Worm (Caenorhabditis elegans): ENCODE measurements around the gene unc-45.

The unc-45 gene

ce11 chrIII:535266-536107 lies 44.1 kb downstream of the unc-45 start (continued):
- TF ChIP-seq lin-40 (tag; optimal IDR thresholded peaks at IDR 0.05): peak; percentile 66
- no peak for TF ChIP-seq athp-1 (tag; optimal IDR thresholded peaks at IDR 0.05)
- peak; percentile 61 for TF ChIP-seq rpc-1 (optimal IDR thresholded peaks at IDR 0.05)
- peak; percentile 81 for TF ChIP-seq rpc-1 (tag; optimal IDR thresholded peaks at IDR 0.05)
- TF ChIP-seq madf-10 (tag; optimal IDR thresholded peaks at IDR 0.05): peak; percentile 67
- TF ChIP-seq dpff-1 (tag; optimal IDR thresholded peaks at IDR 0.05): no peak
- TF ChIP-seq Y56A3A.18 (GFP tag; IDR thresholded peaks at IDR 0.05): no peak
- TF ChIP-seq dox-1 (GFP tag; IDR thresholded peaks at IDR 0.05): peak; percentile 76
- peak; percentile 12 to 67 for TF ChIP-seq let-607 (tag; optimal IDR thresholded peaks at IDR 0.05)
- TF ChIP-seq attf-5 (GFP tag; optimal IDR thresholded peaks at IDR 0.05): no peak
- no peak for TF ChIP-seq tbx-9 (tag; optimal IDR thresholded peaks at IDR 0.05; ENCODE audit: borderline replicate concordance)
- TF ChIP-seq C06A6.2 (GFP tag; conservative IDR thresholded peaks at IDR 0.05): no peak
- TF ChIP-seq F37B4.10 (GFP tag; IDR thresholded peaks at IDR 0.05): 0 out of 2 replicates have a peak, but pooled peaks have one; percentile 41
- no peak for TF ChIP-seq Y79H2A.3 (GFP tag; conservative IDR thresholded peaks at IDR 0.05)
- TF ChIP-seq D2030.7 (GFP tag; IDR thresholded peaks at IDR 0.05): 0 out of 2 replicates have a peak, but pooled peaks have one; percentile 29
- TF ChIP-seq F57A8.1 (GFP tag; optimal IDR thresholded peaks at IDR 0.05): no peak
- no peak for TF ChIP-seq attf-3 (GFP tag; conservative IDR thresholded peaks at IDR 0.05)
- TF ChIP-seq ceh-91 (GFP tag; IDR thresholded peaks at IDR 0.05): no peak
- no peak for TF ChIP-seq nhr-27 (tag; optimal IDR thresholded peaks at IDR 0.05)
- TF ChIP-seq bed-1 (GFP tag; IDR thresholded peaks at IDR 0.05): no peak
- no peak for TF ChIP-seq fkh-3 (tag; optimal IDR thresholded peaks at IDR 0.05)
- no peak for TF ChIP-seq madf-3 (GFP tag; IDR thresholded peaks at IDR 0.05)
- TF ChIP-seq lir-1 (GFP tag; conservative IDR thresholded peaks at IDR 0.05): no peak
- TF ChIP-seq let-526 (GFP tag; IDR thresholded peaks at IDR 0.05): no peak
- TF ChIP-seq hmg-1.2 (GFP tag; IDR thresholded peaks at IDR 0.05): peak; percentile 85
- TF ChIP-seq zfh-2 (GFP tag; conservative IDR thresholded peaks at IDR 0.05): peak; percentile 49; the same call in 1 of the 2 replicates
- peak; percentile 28 for TF ChIP-seq atf-7 (tag; optimal IDR thresholded peaks at IDR 0.05)
- no peak for TF ChIP-seq hmg-20 (GFP tag; IDR thresholded peaks at IDR 0.05)
- TF ChIP-seq ama-1 (optimal IDR thresholded peaks at IDR 0.05): no peak
- peak in 1 of 2 experiments; percentile 21 for TF ChIP-seq ama-1 (GFP tag; optimal IDR thresholded peaks at IDR 0.05)
- TF ChIP-seq K12H6.12 (tag; optimal IDR thresholded peaks at IDR 0.05): no peak
- peak; percentile 14 for TF ChIP-seq F23B12.7 (tag; optimal IDR thresholded peaks at IDR 0.05; ENCODE audit: insufficient read depth)
- peak; percentile 27 for TF ChIP-seq ZK185.1 (tag; optimal IDR thresholded peaks at IDR 0.05; ENCODE audit: poor library complexity, severe bottlenecking)
- peak in 1 of 2 experiments; percentile 15 for TF ChIP-seq rec-8 (tag; optimal IDR thresholded peaks at IDR 0.05)
- TF ChIP-seq somi-1 (GFP tag; optimal IDR thresholded peaks at IDR 0.05): no peak
- TF ChIP-seq lsy-27 (tag; optimal IDR thresholded peaks at IDR 0.05; ENCODE audit: borderline replicate concordance, insufficient read depth): no peak
- TF ChIP-seq pbrm-1 (GFP tag; IDR thresholded peaks at IDR 0.05): peak; percentile 59
- TF ChIP-seq attf-6 (GFP tag; IDR thresholded peaks at IDR 0.05): no peak
- TF ChIP-seq F49E8.2 (tag; optimal IDR thresholded peaks at IDR 0.05; ENCODE audit: insufficient read depth): no peak
- peak; percentile 59 for TF ChIP-seq nhr-90 (tag; optimal IDR thresholded peaks at IDR 0.05)
